Worm (Caenorhabditis elegans): Measurements from ENCODE around the gene clec-27.

Gene clec-27

DNA sequence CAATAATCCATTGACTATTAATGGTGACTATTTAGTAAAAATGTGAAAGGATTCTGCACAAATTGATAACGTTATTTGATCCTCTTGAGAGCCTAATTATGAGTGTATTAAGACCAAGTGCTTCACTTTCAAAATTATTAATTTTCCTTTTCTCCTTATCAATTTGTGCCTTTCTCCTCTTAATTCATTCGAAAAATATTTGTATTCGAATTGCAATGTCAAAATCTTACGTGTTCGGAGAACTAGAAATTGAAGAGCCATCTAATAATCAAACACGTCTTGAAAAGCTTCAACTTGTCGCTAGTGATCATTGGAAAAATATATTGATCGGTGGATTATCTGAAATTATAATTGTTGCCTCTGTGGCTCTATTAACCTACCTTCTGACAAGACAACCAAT, 5.9 kb upstream of the clec-27 start, which contains the start of the genes clec-36 and clec-26:
TSS of gene clec-36 (minus strand) at position 101 of the 400 bp plus-strand sequence.
TSS of gene clec-26 (plus strand) at position 114 of the 400 bp plus-strand sequence.
- TF ChIP-seq lin-14 (GFP tag; optimal IDR thresholded peaks at IDR 0.05) = no peak
- peak; percentile 44 for TF ChIP-seq elt-2 (tag; optimal IDR thresholded peaks at IDR 0.05)
- TF ChIP-seq nhr-12 (tag; optimal IDR thresholded peaks at IDR 0.05) = no peak

DNA sequence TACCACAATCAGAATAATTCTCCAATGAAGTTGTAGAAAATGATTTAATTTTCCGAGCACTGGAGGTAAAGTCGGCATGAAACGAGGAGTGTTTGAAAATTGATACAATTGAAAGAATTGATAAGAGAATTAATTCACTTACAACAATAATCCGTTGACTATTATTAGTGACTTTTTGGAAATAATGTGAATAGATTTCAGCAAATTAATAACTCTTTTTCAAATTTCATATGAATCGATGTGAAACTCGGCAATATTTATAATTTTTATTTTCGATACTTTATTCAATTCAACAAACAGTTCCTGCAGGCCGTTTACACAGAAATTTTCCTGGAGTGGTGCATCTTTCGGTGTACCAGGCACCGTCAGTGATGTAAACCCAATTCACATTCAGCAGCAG, 2.4 kb upstream of the clec-27 start, which contains the start of gene clec-37:
TSS of gene clec-37 (minus strand) at position 101 of the 400 bp plus-strand sequence.
- no peak for TF ChIP-seq pqm-1 (tag; optimal IDR thresholded peaks at IDR 0.05)
- no peak for TF ChIP-seq mdl-1 (tag; optimal IDR thresholded peaks at IDR 0.05)
- TF ChIP-seq snu-23 (GFP tag; optimal IDR thresholded peaks at IDR 0.05) = no peak
- no peak for TF ChIP-seq zag-1 (tag; optimal IDR thresholded peaks at IDR 0.05)
- TF ChIP-seq irx-1 (tag; optimal IDR thresholded peaks at IDR 0.05) = no peak
- no peak for TF ChIP-seq ama-1 (optimal IDR thresholded peaks at IDR 0.05)
- no peak for TF ChIP-seq jun-1 (tag; optimal IDR thresholded peaks at IDR 0.05)
- no peak for TF ChIP-seq unc-86 (tag; optimal IDR thresholded peaks at IDR 0.05)
- no peak for TF ChIP-seq fkh-8 (tag; optimal IDR thresholded peaks at IDR 0.05)
- no peak for TF ChIP-seq nhr-11 (tag; optimal IDR thresholded peaks at IDR 0.05)
- TF ChIP-seq lin-15B (tag; optimal IDR thresholded peaks at IDR 0.05) = no peak
- TF ChIP-seq unc-98 (GFP tag; IDR thresholded peaks at IDR 0.05) = no peak
- no peak for TF ChIP-seq fkh-10 (GFP tag; optimal IDR thresholded peaks at IDR 0.05)
- no peak for TF ChIP-seq snpc-4 (tag; optimal IDR thresholded peaks at IDR 0.05)
- no peak for TF ChIP-seq lir-3 (tag; optimal IDR thresholded peaks at IDR 0.05; ENCODE audit: poor library complexity)
- no peak for TF ChIP-seq hpl-2 (GFP tag; optimal IDR thresholded peaks at IDR 0.05)
- TF ChIP-seq rnt-1 (tag; optimal IDR thresholded peaks at IDR 0.05) = no peak

- no peak for TF ChIP-seq hlh-4 (tag; optimal IDR thresholded peaks at IDR 0.05)
- no peak for TF ChIP-seq mdl-1 (tag; optimal IDR thresholded peaks at IDR 0.05)
- TF ChIP-seq fkh-8 (tag; optimal IDR thresholded peaks at IDR 0.05) = no peak
- no peak for TF ChIP-seq snpc-4 (tag; optimal IDR thresholded peaks at IDR 0.05)
- TF ChIP-seq unc-130 (tag; optimal IDR thresholded peaks at IDR 0.05) = no peak
- no peak for TF ChIP-seq skn-1 (tag; optimal IDR thresholded peaks at IDR 0.05)
Observed at ce11 chrV:16857977-16858479, 3.6 kb downstream of the clec-27 start, which contains the start of the genes clec-31 and clec-22. Gene clec-31 (minus strand): TSS chrV:16858077. Gene clec-22 (plus strand): TSS chrV:16858429.

- TF ChIP-seq C16A3.4 (tag; optimal IDR thresholded peaks at IDR 0.05) (no peak), nhr-47 (tag; optimal IDR thresholded peaks at IDR 0.05) (no peak), zag-1 (tag; optimal IDR thresholded peaks at IDR 0.05) (no peak), sup-37 (GFP tag; optimal IDR thresholded peaks at IDR 0.05) (no peak), zip-4 (GFP tag; optimal IDR thresholded peaks at IDR 0.05) (no peak), vab-15 (tag; optimal IDR thresholded peaks at IDR 0.05) (no peak), nhr-71 (tag; optimal IDR thresholded peaks at IDR 0.05) (no peak), C34B4.2 (tag; optimal IDR thresholded peaks at IDR 0.05) (no peak), ceh-8 (GFP tag; optimal IDR thresholded peaks at IDR 0.05) (no peak), ama-1 (optimal IDR thresholded peaks at IDR 0.05) (no peak), ztf-4 (tag; optimal IDR thresholded peaks at IDR 0.05) (no peak), mep-1 (tag; optimal IDR thresholded peaks at IDR 0.05) (no peak), fkh-10 (GFP tag; optimal IDR thresholded peaks at IDR 0.05) (no peak), mef-2 (tag; optimal IDR thresholded peaks at IDR 0.05) (no peak), xbp-1 (tag; optimal IDR thresholded peaks at IDR 0.05) (no peak), alr-1 (tag; optimal IDR thresholded peaks at IDR 0.05; ENCODE audit: borderline replicate concordance) (no peak), unc-30 (tag; optimal IDR thresholded peaks at IDR 0.05) (no peak), pax-3 (tag; optimal IDR thresholded peaks at IDR 0.05) (no peak), nhr-84 (tag; optimal IDR thresholded peaks at IDR 0.05) (no peak), nhr-28 (tag; optimal IDR thresholded peaks at IDR 0.05) (no peak)
Observed at ce11 chrV:16861719-16862118, 7.3 kb downstream of the clec-27 start, which contains the start of the genes clec-32 and clec-24. Gene clec-32 (minus strand): TSS chrV:16861819. Gene clec-24 (plus strand): TSS chrV:16862012.
